Worm (Caenorhabditis elegans) whole organism, early embryonic: ENCODE data around the gene ttr-59.

Source experiments
- B0310.2 ChIP-seq: sonication (generic microtip); optimal IDR thresholded peaks from 2 replicates; lab custom pipeline; 2016; ENCODE audit warnings: mild to moderate bottlenecking, missing genetic modification characterization, missing compliant biosample characterization
- F13C5.2 ChIP-seq: sonication (generic microtip); optimal IDR thresholded peaks from 2 replicates; lab custom pipeline; 2017; ENCODE audit warnings: mild to moderate bottlenecking, missing genetic modification characterization, inconsistent platforms, missing compliant biosample characterization
- aly-1 ChIP-seq: sonication (generic microtip); optimal IDR thresholded peaks from 2 replicates; lab custom pipeline; 2016; ENCODE audit warnings: missing genetic modification characterization, missing compliant biosample characterization
- ama-1 ChIP-seq: fragments of 150-350 bp; optimal IDR thresholded peaks from 2 replicates; lab custom pipeline; 2014
- ceh-13 ChIP-seq: fragments of 200-800 bp; sonication (Bioruptor generic); optimal IDR thresholded peaks from 2 replicates; lab custom pipeline; 2018; ENCODE audit warnings: mild to moderate bottlenecking, missing genetic modification characterization, missing compliant biosample characterization
- ceh-36 ChIP-seq: sonication (generic microtip); optimal IDR thresholded peaks from 2 replicates; lab custom pipeline; 2016; ENCODE audit warnings: missing genetic modification characterization, inconsistent platforms, missing compliant biosample characterization
- ets-7 ChIP-seq: sonication (generic microtip); optimal IDR thresholded peaks from 2 replicates; lab custom pipeline; 2016; ENCODE audit warnings: missing genotype, missing genetic modification characterization, missing compliant biosample characterization
- flt-1 ChIP-seq: fragments of 200-800 bp; sonication (Bioruptor generic); IDR thresholded peaks from 2 replicates; pipeline ENCODE4 v1.3.6; 2022; ENCODE audit warnings: missing genetic modification characterization, missing compliant biosample characterization
- hmbx-1 ChIP-seq: sonication (generic microtip); optimal IDR thresholded peaks from 2 replicates; lab custom pipeline; 2016; ENCODE audit warnings: mild to moderate bottlenecking, missing genetic modification characterization, missing compliant biosample characterization
- hmg-4 ChIP-seq: fragments of 200-800 bp; sonication (Bioruptor generic); optimal IDR thresholded peaks from 2 replicates; lab custom pipeline; 2018; ENCODE audit warnings: mild to moderate bottlenecking, missing genetic modification characterization, missing compliant biosample characterization
- hnd-1 ChIP-seq: sonication (generic microtip); optimal IDR thresholded peaks from 2 replicates; lab custom pipeline; 2016; ENCODE audit warnings: missing genetic modification characterization, missing compliant biosample characterization
- pes-1 ChIP-seq: fragments of 200-800 bp; sonication (Bioruptor generic); IDR thresholded peaks from 2 replicates; pipeline ENCODE4 v1.3.6; 2022; ENCODE audit warnings: missing genetic modification reagents, missing genetic modification characterization, missing compliant biosample characterization
- scrt-1 ChIP-seq: fragments of 200-800 bp; sonication (Bioruptor generic); IDR thresholded peaks from 2 replicates; pipeline ENCODE4 v1.3.6; 2022; ENCODE audit warnings: missing genetic modification characterization, missing compliant biosample characterization
- sea-1 ChIP-seq: fragments of 200-800 bp; sonication (Bioruptor generic); conservative IDR thresholded peaks from 2 replicates; pipeline ENCODE4 v1.3.6; 2022; ENCODE audit warnings: missing genetic modification characterization, missing compliant biosample characterization
- tbx-11 ChIP-seq: fragments of 200-800 bp; sonication (Bioruptor generic); IDR thresholded peaks from 2 replicates; pipeline ENCODE4 v1.3.6; 2022; ENCODE audit warnings: missing genetic modification characterization, missing compliant biosample characterization
- tbx-37 ChIP-seq: fragments of 200-800 bp; sonication (Bioruptor generic); conservative IDR thresholded peaks from 2 replicates; pipeline ENCODE4 v1.3.6; 2022; ENCODE audit warnings: missing genetic modification reagents, missing genetic modification characterization, missing compliant biosample characterization
- tra-4 ChIP-seq: sonication (generic microtip); optimal IDR thresholded peaks from 2 replicates; lab custom pipeline; 2017; ENCODE audit warnings: missing genetic modification characterization, missing compliant biosample characterization

ttr-59 gene

DNA sequence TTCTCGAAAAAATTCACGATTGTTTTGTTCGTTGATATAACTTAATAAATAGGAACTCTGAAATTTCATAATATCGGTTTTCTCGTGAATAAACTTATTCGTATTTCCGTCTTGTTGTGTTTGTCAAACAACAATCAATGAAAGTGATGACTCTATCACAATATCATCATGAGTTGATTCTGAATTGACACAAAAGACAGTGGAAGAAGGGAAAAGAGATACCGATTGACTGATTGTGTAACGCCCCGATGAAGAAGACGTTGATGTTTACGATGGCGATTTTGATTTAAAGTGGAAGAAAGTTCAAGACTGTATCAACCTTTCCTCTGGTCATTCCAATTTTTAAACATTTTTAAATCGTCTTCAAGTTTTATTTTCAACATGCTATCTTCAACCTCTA lies at the start of gene ttr-59:
ttr-59 (plus strand) TSS at position 218 of the 400 bp plus-strand sequence.
- TF ChIP-seq sea-1 (GFP tag; lab: Robert Waterston, UW): no peak
- TF ChIP-seq hmg-4 (GFP tag; lab: Kevin White, UChicago): no peak
- no peak for TF ChIP-seq tbx-37 (GFP tag; lab: Robert Waterston, UW)
- TF ChIP-seq ets-7 (tag; lab: Kevin White, UChicago): no peak
- no peak for TF ChIP-seq flt-1 (GFP tag; lab: Robert Waterston, UW)
- TF ChIP-seq B0310.2 (tag; lab: Kevin White, UChicago): no peak
- TF ChIP-seq aly-1: no peak
- no peak for TF ChIP-seq ama-1 (lab: Kevin White, UChicago)
- TF ChIP-seq pes-1 (GFP tag; lab: Robert Waterston, UW): no peak
- no peak for TF ChIP-seq hnd-1 (tag; lab: Kevin White, UChicago)
- no peak for TF ChIP-seq tra-4
- no peak for TF ChIP-seq hmbx-1 (tag; lab: Kevin White, UChicago)
- TF ChIP-seq F13C5.2: no peak
- TF ChIP-seq tbx-11 (GFP tag; lab: Robert Waterston, UW): no peak
- TF ChIP-seq scrt-1 (GFP tag; lab: Robert Waterston, UW): no peak
- TF ChIP-seq ceh-13 (GFP tag; lab: Kevin White, UChicago): no peak

DNA sequence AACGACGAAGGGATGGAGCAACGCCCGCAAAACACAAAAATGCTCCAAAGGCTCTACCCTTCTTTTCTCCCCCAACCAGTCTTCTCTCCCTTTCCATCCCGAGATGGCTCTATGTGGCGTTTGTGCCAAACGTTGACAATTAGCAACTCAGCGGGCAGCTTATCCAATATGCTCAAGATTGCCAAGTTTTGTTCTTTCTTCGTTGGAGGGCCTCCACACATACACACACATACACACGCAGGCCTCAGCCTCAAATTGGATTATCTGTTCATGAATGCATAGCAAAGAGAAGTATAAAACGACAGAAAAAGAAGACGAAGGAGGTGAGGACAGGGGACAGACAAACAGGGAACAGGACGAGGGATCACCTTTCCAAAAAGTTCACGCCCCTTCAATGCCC lies 48.3 kb upstream of the ttr-59 start:
- TF ChIP-seq ama-1 (lab: Kevin White, UChicago) (no peak), hmg-4 (GFP tag; lab: Kevin White, UChicago) (peak; percentile 17)

DNA sequence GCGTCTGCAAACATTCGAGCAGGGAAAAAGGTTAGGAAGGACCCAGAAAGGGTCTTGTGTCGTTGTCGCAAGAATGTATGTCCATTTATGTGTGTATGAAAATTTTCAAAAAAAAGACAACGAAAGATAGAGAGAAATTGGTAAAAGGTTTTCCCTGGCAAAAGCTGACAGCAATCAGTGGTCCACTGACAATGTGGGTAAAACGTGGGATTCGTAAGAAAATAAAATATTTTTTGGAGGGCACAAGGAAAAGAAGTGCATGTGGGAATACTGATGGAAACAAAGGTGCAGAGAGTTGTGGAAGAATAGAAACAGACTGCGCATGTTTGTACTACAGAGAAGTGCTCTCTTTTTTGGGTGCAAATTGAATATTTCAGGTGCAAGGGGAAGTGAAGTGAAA lies 46.5 kb upstream of the ttr-59 start:
- no peak for TF ChIP-seq hnd-1 (tag; lab: Kevin White, UChicago)
- no peak for TF ChIP-seq flt-1 (GFP tag; lab: Robert Waterston, UW)
- TF ChIP-seq tra-4: no peak
- no peak for TF ChIP-seq ceh-13 (GFP tag; lab: Kevin White, UChicago)
- no peak for TF ChIP-seq hmg-4 (GFP tag; lab: Kevin White, UChicago)
- no peak for TF ChIP-seq F13C5.2
- no peak for TF ChIP-seq pes-1 (GFP tag; lab: Robert Waterston, UW)
- no peak for TF ChIP-seq ama-1 (lab: Kevin White, UChicago)
- no peak for TF ChIP-seq ets-7 (tag; lab: Kevin White, UChicago)
- TF ChIP-seq tbx-11 (GFP tag; lab: Robert Waterston, UW): no peak

DNA sequence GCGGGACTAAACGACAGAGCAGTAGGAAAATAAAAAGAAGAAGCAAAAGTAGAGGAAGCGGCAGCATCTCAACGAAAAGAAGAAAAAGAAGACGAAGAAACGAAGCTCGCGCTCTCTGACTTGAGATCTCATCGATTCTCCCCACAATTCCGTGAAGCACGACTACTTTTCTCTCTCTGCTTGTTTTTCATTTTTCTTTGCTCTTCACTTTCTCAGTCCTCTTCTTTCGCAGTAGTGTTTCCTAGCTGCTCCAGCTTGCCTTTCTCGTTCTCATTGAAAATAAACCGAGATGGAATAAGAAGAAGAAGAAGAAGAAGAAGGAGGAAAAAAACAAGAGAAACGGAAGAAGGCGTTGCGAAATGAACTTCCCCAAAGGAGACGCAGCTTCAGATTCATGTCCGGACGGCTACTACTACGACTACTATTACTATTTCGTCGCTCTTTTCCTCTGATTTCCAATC lies 44.9 kb upstream of the ttr-59 start:
- no peak for TF ChIP-seq hnd-1 (tag; lab: Kevin White, UChicago)
- no peak for TF ChIP-seq tbx-37 (GFP tag; lab: Robert Waterston, UW)
- TF ChIP-seq pes-1 (GFP tag; lab: Robert Waterston, UW): no peak
- TF ChIP-seq sea-1 (GFP tag; lab: Robert Waterston, UW): no peak
- no peak for TF ChIP-seq flt-1 (GFP tag; lab: Robert Waterston, UW)
- TF ChIP-seq hmg-4 (GFP tag; lab: Kevin White, UChicago): no peak
- TF ChIP-seq tra-4: no peak
- TF ChIP-seq scrt-1 (GFP tag; lab: Robert Waterston, UW): no peak
- no peak for TF ChIP-seq ceh-36 (tag; lab: Kevin White, UChicago)

DNA sequence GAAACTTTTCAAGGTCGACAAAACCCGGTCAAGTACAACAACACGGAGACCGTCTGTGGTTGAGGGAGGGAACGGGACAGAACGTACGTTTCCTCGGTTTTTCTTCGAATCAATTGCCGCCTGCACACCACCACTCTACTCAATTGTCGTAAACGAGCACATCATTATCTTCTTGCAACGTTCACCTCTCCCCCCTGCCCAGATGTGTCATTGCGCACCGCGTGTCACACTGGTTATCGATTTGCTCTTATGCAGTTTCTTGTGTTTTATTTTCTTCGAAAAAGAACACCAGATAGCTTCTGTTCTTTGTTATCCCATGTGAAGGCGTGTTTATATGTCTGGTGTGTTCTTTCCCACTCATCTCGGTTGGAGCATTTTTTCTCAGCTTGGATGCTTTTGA lies 40.1 kb upstream of the ttr-59 start:
- TF ChIP-seq tra-4: no peak
- no peak for TF ChIP-seq F13C5.2
- TF ChIP-seq hmbx-1 (tag; lab: Kevin White, UChicago): no peak
- TF ChIP-seq hnd-1 (tag; lab: Kevin White, UChicago): no peak
- no peak for TF ChIP-seq tbx-11 (GFP tag; lab: Robert Waterston, UW)
- TF ChIP-seq pes-1 (GFP tag; lab: Robert Waterston, UW): no peak
- TF ChIP-seq flt-1 (GFP tag; lab: Robert Waterston, UW): no peak
- TF ChIP-seq ets-7 (tag; lab: Kevin White, UChicago): no peak
- TF ChIP-seq B0310.2 (tag; lab: Kevin White, UChicago): no peak
- TF ChIP-seq ceh-36 (tag; lab: Kevin White, UChicago): no peak
- TF ChIP-seq tbx-37 (GFP tag; lab: Robert Waterston, UW): no peak
- TF ChIP-seq aly-1: no peak
- no peak for TF ChIP-seq sea-1 (GFP tag; lab: Robert Waterston, UW)
- TF ChIP-seq scrt-1 (GFP tag; lab: Robert Waterston, UW): no peak
- no peak for TF ChIP-seq ama-1 (lab: Kevin White, UChicago)
- TF ChIP-seq hmg-4 (GFP tag; lab: Kevin White, UChicago): no peak
- no peak for TF ChIP-seq ceh-13 (GFP tag; lab: Kevin White, UChicago)

ce11 chrX:7290859-7291628 lies 38.6 kb upstream of the ttr-59 start:
- TF ChIP-seq ama-1 (lab: Kevin White, UChicago) (no peak), hmbx-1 (tag; lab: Kevin White, UChicago) (no peak), tra-4 (no peak), B0310.2 (tag; lab: Kevin White, UChicago) (no peak), pes-1 (GFP tag; lab: Robert Waterston, UW) (no peak), tbx-37 (GFP tag; lab: Robert Waterston, UW) (no peak), hmg-4 (GFP tag; lab: Kevin White, UChicago) (no peak), scrt-1 (GFP tag; lab: Robert Waterston, UW) (no peak), hnd-1 (tag; lab: Kevin White, UChicago) (no peak), ceh-36 (tag; lab: Kevin White, UChicago) (no peak), F13C5.2 (no peak), flt-1 (GFP tag; lab: Robert Waterston, UW) (no peak), tbx-11 (GFP tag; lab: Robert Waterston, UW) (no peak), aly-1 (no peak)

DNA sequence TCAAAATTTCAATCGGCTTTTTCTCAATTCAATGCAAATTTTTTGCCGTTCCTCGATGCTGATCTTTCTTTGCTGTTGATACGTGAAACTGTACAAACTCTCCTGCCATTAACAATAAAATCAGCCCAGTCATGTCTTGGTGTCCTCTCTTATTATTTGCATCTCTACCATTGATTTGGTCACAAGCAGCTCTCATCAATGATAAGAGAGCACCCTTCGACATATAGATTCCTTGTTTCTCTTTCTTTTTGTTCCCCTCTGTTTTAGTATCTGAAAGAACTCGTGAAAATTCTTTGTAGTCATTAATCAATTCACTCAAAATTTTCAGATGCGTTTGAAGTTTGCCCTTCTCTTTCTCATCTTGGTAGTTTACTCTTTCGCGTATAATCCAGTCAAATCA lies 37.8 kb upstream of the ttr-59 start, which contains the start of gene lron-7:
lron-7 (plus strand) TSS at position 323 of the 400 bp plus-strand sequence.
- TF ChIP-seq scrt-1 (GFP tag; lab: Robert Waterston, UW) (no peak), tra-4 (no peak), ama-1 (lab: Kevin White, UChicago) (no peak), hmg-4 (GFP tag; lab: Kevin White, UChicago) (no peak), ceh-36 (tag; lab: Kevin White, UChicago) (no peak), hnd-1 (tag; lab: Kevin White, UChicago) (no peak), pes-1 (GFP tag; lab: Robert Waterston, UW) (no peak), ets-7 (tag; lab: Kevin White, UChicago) (no peak)
